Worm (Caenorhabditis elegans) whole organism, L4 larva: ENCODE data around the gene nuo-4.
A peak's percentile ranks its signal among the peaks of the same experiment; 100 is the strongest.

Experiments used
- D1046.2 ChIP-seq: fragments of 200-800 bp; sonication (Bioruptor generic); IDR thresholded peaks from 2 replicates; pipeline ENCODE4 v1.3.6; 2022; ENCODE audit warnings: missing genetic modification characterization, missing compliant biosample characterization
- F37D6.2 ChIP-seq: sonication (generic microtip); optimal IDR thresholded peaks from 2 replicates; lab custom pipeline; 2016; ENCODE audit warnings: mild to moderate bottlenecking, missing genetic modification characterization, missing compliant biosample characterization
- T26A8.4 ChIP-seq: fragments of 200-800 bp; sonication (Bioruptor generic); IDR thresholded peaks from 2 replicates; pipeline ENCODE4 v1.3.6; 2022; ENCODE audit warnings: missing genetic modification characterization, missing compliant biosample characterization
- Y105C5A.15 ChIP-seq: fragments of 200-800 bp; sonication (Bioruptor generic); IDR thresholded peaks from 2 replicates; pipeline ENCODE4 v1.3.6; 2022; ENCODE audit warnings: missing genetic modification characterization, missing compliant biosample characterization
- Y5F2A.4 ChIP-seq: fragments of 200-800 bp; sonication (Bioruptor generic); optimal IDR thresholded peaks from 2 replicates; lab custom pipeline; 2018; ENCODE audit warnings: mild to moderate bottlenecking, missing genetic modification characterization, missing compliant biosample characterization
- Y75B8A.6 ChIP-seq: fragments of 200-800 bp; sonication (Bioruptor generic); IDR thresholded peaks from 2 replicates; pipeline ENCODE4 v1.3.6; 2022; ENCODE audit warnings: missing genetic modification reagents, missing genetic modification characterization, missing compliant biosample characterization
- ZK546.5 ChIP-seq, 2 experiments: sonication (generic microtip); optimal IDR thresholded peaks; 2 replicates each; lab custom pipeline; 2017; ENCODE audit warnings: missing biosample characterization in 2 of 2, missing genetic modification characterization in 2 of 2
- attf-4 ChIP-seq: sonication (generic microtip); optimal IDR thresholded peaks from 3 replicates; lab custom pipeline; 2017; ENCODE audit warnings: missing biosample characterization, missing genetic modification characterization
- ceh-20 ChIP-seq: fragments of 200-800 bp; sonication (Bioruptor generic); IDR thresholded peaks from 2 replicates; pipeline ENCODE4 v1.3.6; 2022; ENCODE audit warnings: missing genetic modification reagents, missing genetic modification characterization, missing compliant biosample characterization
- ceh-28 ChIP-seq: fragments of 150-350 bp; optimal IDR thresholded peaks from 2 replicates; lab custom pipeline; 2014; ENCODE audit warnings: missing biosample characterization, missing genetic modification reagents, missing genetic modification characterization
- ceh-44 ChIP-seq: fragments of 200-800 bp; sonication (Bioruptor generic); IDR thresholded peaks from 2 replicates; pipeline ENCODE4 v1.3.6; 2022; ENCODE audit warnings: missing genetic modification reagents, missing genetic modification characterization, missing compliant biosample characterization
- ctbp-1 ChIP-seq: fragments of 200-800 bp; sonication (Bioruptor generic); IDR thresholded peaks from 2 replicates; pipeline ENCODE4 v1.3.6; 2022; ENCODE audit warnings: missing genetic modification reagents, missing genetic modification characterization, missing compliant biosample characterization
- daf-8 ChIP-seq: fragments of 200-800 bp; sonication (Bioruptor generic); IDR thresholded peaks from 2 replicates; pipeline ENCODE4 v1.3.6; 2022; ENCODE audit warnings: missing genetic modification characterization, missing compliant biosample characterization
- dmd-8 ChIP-seq: fragments of 200-800 bp; sonication (Bioruptor generic); IDR thresholded peaks from 2 replicates; pipeline ENCODE4 v1.3.6; 2022; ENCODE audit warnings: missing genetic modification characterization, missing compliant biosample characterization
- dpl-1 ChIP-seq: fragments of 150-350 bp; optimal IDR thresholded peaks from 2 replicates; lab custom pipeline; 2014; ENCODE audit warnings: missing biosample characterization, missing genetic modification reagents, missing genetic modification characterization
- egl-43 ChIP-seq: fragments of 200-800 bp; sonication (Bioruptor generic); IDR thresholded peaks from 2 replicates; pipeline ENCODE4 v1.3.6; 2022; ENCODE audit warnings: missing genetic modification reagents, missing genetic modification characterization, missing compliant biosample characterization
- fkh-10 ChIP-seq: fragments of 150-350 bp; optimal IDR thresholded peaks from 2 replicates; lab custom pipeline; 2014; ENCODE audit warnings: missing biosample characterization, missing genetic modification reagents, missing genetic modification characterization
- gei-8 ChIP-seq: fragments of 200-800 bp; sonication (Bioruptor generic); optimal IDR thresholded peaks from 2 replicates; lab custom pipeline; 2018; ENCODE audit warnings: mild to moderate bottlenecking, missing genetic modification characterization, missing compliant biosample characterization
- jun-1 ChIP-seq: fragments of 150-350 bp; optimal IDR thresholded peaks from 2 replicates; lab custom pipeline; 2014; ENCODE audit warnings: missing biosample characterization, missing genetic modification reagents, missing genetic modification characterization
- lim-7 ChIP-seq: fragments of 200-800 bp; sonication (Bioruptor generic); IDR thresholded peaks from 2 replicates; pipeline ENCODE4 v1.3.6; 2022; ENCODE audit warnings: missing genetic modification characterization, missing compliant biosample characterization
- lin-13 ChIP-seq: fragments of 150-350 bp; optimal IDR thresholded peaks from 2 replicates; lab custom pipeline; 2014; ENCODE audit warnings: missing biosample characterization, missing genetic modification reagents, missing genetic modification characterization
- lin-38 ChIP-seq: fragments of 200-800 bp; sonication (Bioruptor generic); IDR thresholded peaks from 2 replicates; pipeline ENCODE4 v1.3.6; 2022; ENCODE audit warnings: missing genetic modification reagents, missing genetic modification characterization, missing compliant biosample characterization
- lin-39 ChIP-seq: fragments of 150-350 bp; optimal IDR thresholded peaks from 2 replicates; lab custom pipeline; 2014; ENCODE audit warnings: missing biosample characterization, missing genetic modification reagents, missing genetic modification characterization
- lir-3 ChIP-seq: sonication (generic microtip); optimal IDR thresholded peaks from 2 replicates; lab custom pipeline; 2016; ENCODE audit warnings: mild to moderate bottlenecking, missing genetic modification characterization, missing compliant biosample characterization
- lsy-2 ChIP-seq, 2 experiments: fragments of 150-350 bp in 1 of 2; sonication (generic microtip) in 1 of 2; optimal IDR thresholded peaks; 2 replicates each; lab custom pipeline; 2014 to 2017; ENCODE audit warnings: missing biosample characterization in 2 of 2, missing genetic modification characterization in 2 of 2
- madf-5 ChIP-seq, 2 experiments: fragments of 200-800 bp; sonication (Bioruptor generic); IDR thresholded peaks; 2 replicates each; pipeline ENCODE4 v1.3.6; 2022; ENCODE audit warnings: missing compliant biosample characterization in 2 of 2, missing genetic modification characterization in 2 of 2
- mdl-1 ChIP-seq, 2 experiments: fragments of 150-350 bp in 1 of 2; sonication (generic microtip) in 1 of 2; optimal IDR thresholded peaks; 2 replicates each; lab custom pipeline; 2014 to 2017; ENCODE audit warnings: missing biosample characterization in 2 of 2, missing genetic modification characterization in 2 of 2
- mxl-3 ChIP-seq: fragments of 200-800 bp; sonication (Bioruptor generic); optimal IDR thresholded peaks from 2 replicates; lab custom pipeline; 2018; ENCODE audit warnings: mild to moderate bottlenecking, missing genetic modification characterization, missing compliant biosample characterization
- nhr-10 ChIP-seq: fragments of 150-350 bp; optimal IDR thresholded peaks from 2 replicates; lab custom pipeline; 2014; ENCODE audit warnings: missing biosample characterization, missing genetic modification characterization
- nhr-102 ChIP-seq: sonication (generic microtip); optimal IDR thresholded peaks from 2 replicates; lab custom pipeline; 2016; ENCODE audit warnings: mild to moderate bottlenecking, missing genetic modification characterization, moderate library complexity, missing compliant biosample characterization
- nhr-11 ChIP-seq: fragments of 150-350 bp; optimal IDR thresholded peaks from 2 replicates; lab custom pipeline; 2014; ENCODE audit warnings: missing biosample characterization, missing genetic modification characterization
- nhr-25 ChIP-seq: sonication (generic microtip); optimal IDR thresholded peaks from 2 replicates; lab custom pipeline; 2017; ENCODE audit warnings: missing genetic modification characterization, mild to moderate bottlenecking, missing compliant biosample characterization, antibody characterized with exemption, moderate library complexity, borderline replicate concordance; ENCODE audit not compliant: insufficient read depth
- nhr-41 ChIP-seq: fragments of 200-800 bp; sonication (Bioruptor generic); IDR thresholded peaks from 2 replicates; pipeline ENCODE4 v1.3.6; 2022; ENCODE audit warnings: missing genetic modification reagents, missing genetic modification characterization, missing compliant biosample characterization
- nhr-42 ChIP-seq: fragments of 200-800 bp; sonication (Bioruptor generic); IDR thresholded peaks from 2 replicates; pipeline ENCODE4 v1.3.6; 2022; ENCODE audit warnings: missing genetic modification characterization, missing compliant biosample characterization
- nhr-48 ChIP-seq: sonication (generic microtip); optimal IDR thresholded peaks from 2 replicates; lab custom pipeline; 2016; ENCODE audit warnings: mild to moderate bottlenecking, missing genetic modification characterization, missing compliant biosample characterization
- nhr-6 ChIP-seq: fragments of 150-350 bp; optimal IDR thresholded peaks from 2 replicates; lab custom pipeline; 2014; ENCODE audit warnings: missing biosample characterization, missing genetic modification characterization
- nhr-76 ChIP-seq: fragments of 150-350 bp; optimal IDR thresholded peaks from 2 replicates; lab custom pipeline; 2014; ENCODE audit warnings: missing biosample characterization, missing genetic modification characterization
- pha-4 ChIP-seq, 2 experiments: fragments of 150-350 bp in 1 of 2; fragments of 200-800 bp in 1 of 2; sonication (Bioruptor generic) in 1 of 2; IDR thresholded peaks in 1 of 2; optimal IDR thresholded peaks in 1 of 2; 2 replicates each; pipeline versions ENCODE4 v1.3.6 to Lab custom; 2014 to 2022; ENCODE audit warnings: missing genetic modification characterization in 2 of 2, missing genetic modification reagents in 2 of 2, missing biosample characterization in 1 of 2, missing compliant biosample characterization in 1 of 2
- php-3 ChIP-seq: fragments of 200-800 bp; sonication (Bioruptor generic); IDR thresholded peaks from 2 replicates; pipeline ENCODE4 v1.3.6; 2022; ENCODE audit warnings: missing genetic modification reagents, missing genetic modification characterization, missing compliant biosample characterization
- rbr-2 ChIP-seq: sonication (generic microtip); optimal IDR thresholded peaks from 2 replicates; lab custom pipeline; 2016; ENCODE audit warnings: missing genotype, missing genetic modification characterization, missing compliant biosample characterization
- skn-1 ChIP-seq: fragments of 150-350 bp; optimal IDR thresholded peaks from 2 replicates; lab custom pipeline; 2014; ENCODE audit warnings: missing biosample characterization, missing genetic modification characterization
- snpc-1.2 ChIP-seq: fragments of 200-800 bp; sonication (Bioruptor generic); IDR thresholded peaks from 2 replicates; pipeline ENCODE4 v1.3.6; 2022; ENCODE audit warnings: missing genetic modification reagents, missing genetic modification characterization, missing compliant biosample characterization
- snpc-4 ChIP-seq: fragments of 150-350 bp; optimal IDR thresholded peaks from 2 replicates; lab custom pipeline; 2014; ENCODE audit warnings: missing biosample characterization, missing genetic modification characterization
- spr-3 ChIP-seq: fragments of 200-800 bp; sonication (Bioruptor generic); optimal IDR thresholded peaks from 2 replicates; lab custom pipeline; 2018; ENCODE audit warnings: mild to moderate bottlenecking, missing genetic modification characterization, missing compliant biosample characterization
- tag-97 ChIP-seq: fragments of 200-800 bp; sonication (Bioruptor generic); IDR thresholded peaks from 2 replicates; pipeline ENCODE4 v1.3.6; 2022; ENCODE audit warnings: missing genetic modification characterization, missing compliant biosample characterization
- tra-1 ChIP-seq: fragments of 200-800 bp; sonication (Bioruptor generic); IDR thresholded peaks from 2 replicates; pipeline ENCODE4 v1.3.6; 2022; ENCODE audit warnings: missing genetic modification reagents, missing genetic modification characterization, missing compliant biosample characterization
- unc-39 ChIP-seq: sonication (generic microtip); optimal IDR thresholded peaks from 2 replicates; lab custom pipeline; 2017; ENCODE audit warnings: missing biosample characterization, missing genetic modification characterization
- zag-1 ChIP-seq: fragments of 150-350 bp; optimal IDR thresholded peaks from 2 replicates; lab custom pipeline; 2014; ENCODE audit warnings: missing biosample characterization, missing genetic modification characterization
- zfp-2 ChIP-seq: sonication (generic microtip); optimal IDR thresholded peaks from 2 replicates; lab custom pipeline; 2016; ENCODE audit warnings: mild to moderate bottlenecking, missing genetic modification characterization, missing compliant biosample characterization
- zfp-3 ChIP-seq: fragments of 200-800 bp; sonication (Bioruptor generic); conservative IDR thresholded peaks from 2 replicates; pipeline ENCODE4 v1.3.6; 2022; ENCODE audit warnings: missing genetic modification reagents, missing genetic modification characterization, missing compliant biosample characterization
- zip-11 ChIP-seq: fragments of 200-800 bp; sonication (Bioruptor generic); IDR thresholded peaks from 2 replicates; pipeline ENCODE4 v1.3.6; 2022; ENCODE audit warnings: missing genetic modification characterization, missing compliant biosample characterization
- ztf-7 ChIP-seq: fragments of 150-350 bp; optimal IDR thresholded peaks from 2 replicates; lab custom pipeline; 2014; ENCODE audit warnings: missing biosample characterization, missing genetic modification characterization

nuo-4 gene

DNA sequence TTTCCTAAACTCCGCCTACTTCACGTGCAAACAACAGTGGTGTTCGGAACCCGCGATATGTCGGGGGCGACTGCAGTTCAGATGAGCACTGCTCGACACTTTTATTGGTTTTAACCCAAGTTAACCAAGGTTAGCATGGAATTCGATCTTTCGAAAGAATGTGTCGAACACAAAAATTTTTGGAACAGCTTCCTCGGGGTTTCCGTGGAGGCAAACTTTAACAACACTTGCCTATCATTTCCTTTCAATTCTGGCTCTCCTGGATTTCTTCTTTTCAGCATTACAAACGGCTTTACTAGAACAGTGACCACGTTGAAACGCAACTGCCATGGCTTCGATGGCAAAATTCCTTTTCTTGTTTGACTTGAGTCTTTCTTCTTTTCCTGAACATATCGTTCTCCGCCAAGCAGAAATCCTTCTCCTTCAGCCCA lies 17.3 kb downstream of the nuo-4 start:
- TF ChIP-seq zfp-2 (tag; lab: Kevin White, UChicago) (no peak), snpc-4 (tag; lab: Kevin White, UChicago) (peak; percentile 88), nhr-76 (no peak), ztf-7 (tag; lab: Kevin White, UChicago) (peak; percentile 38), madf-5 (GFP tag; IDR thresholded peaks at IDR 0.05; lab: Robert Waterston, UW) (no peak), ceh-44 (GFP tag; lab: Robert Waterston, UW) (no peak), nhr-10 (tag; lab: Kevin White, UChicago) (peak; percentile 66), nhr-42 (GFP tag; lab: Robert Waterston, UW) (peak; percentile 68; the same call in 1 of the 2 replicates), rbr-2 (tag; lab: Kevin White, UChicago) (peak; percentile 39), zfp-3 (peak; percentile 59; the same call in 1 of the 2 replicates), skn-1 (no peak), attf-4 (tag; lab: Kevin White, UChicago) (no peak), unc-39 (tag; lab: Kevin White, UChicago) (no peak), jun-1 (tag; lab: Kevin White, UChicago) (no peak), ceh-20 (GFP tag; lab: Robert Waterston, UW) (no peak), nhr-11 (tag; lab: Kevin White, UChicago) (no peak), pha-4 (GFP tag; IDR thresholded peaks at IDR 0.05; lab: Robert Waterston, UW) (peak; percentile 63; the same call in 1 of the 2 replicates), pha-4 (tag; optimal IDR thresholded peaks at IDR 0.05; lab: Kevin White, UChicago) (no peak), dmd-8 (GFP tag; lab: Robert Waterston, UW) (no peak), daf-8 (GFP tag; lab: Robert Waterston, UW) (no peak), ZK546.5 (tag; optimal IDR thresholded peaks at IDR 0.05; lab: Kevin White, UChicago) (peak in 1 of 2 experiments; percentile 25), Y75B8A.6 (GFP tag; lab: Robert Waterston, UW) (peak; percentile 69; the same call in 1 of the 2 replicates), zag-1 (tag; lab: Kevin White, UChicago) (no peak), mdl-1 (tag; optimal IDR thresholded peaks at IDR 0.05; lab: Kevin White, UChicago) (peak; percentile 74 to 78), lin-39 (no peak), fkh-10 (GFP tag; lab: Kevin White, UChicago) (no peak), lim-7 (GFP tag; lab: Robert Waterston, UW) (no peak), Y105C5A.15 (GFP tag; lab: Robert Waterston, UW) (0 out of 2 replicates have a peak, but pooled peaks have one; percentile 59), dpl-1 (GFP tag; lab: Kevin White, UChicago) (peak; percentile 33), Y5F2A.4 (GFP tag; lab: Kevin White, UChicago) (peak; percentile 61), nhr-41 (GFP tag; lab: Robert Waterston, UW) (no peak), nhr-25 (tag; lab: Kevin White, UChicago) (no peak), php-3 (peak; percentile 89), nhr-48 (tag; lab: Kevin White, UChicago) (peak; percentile 50), lin-13 (GFP tag; lab: Kevin White, UChicago) (peak; percentile 54), snpc-1.2 (GFP tag; lab: Robert Waterston, UW) (peak; percentile 69), lin-38 (peak; percentile 68), lir-3 (tag; lab: Kevin White, UChicago) (no peak), nhr-102 (peak; percentile 81), tra-1 (GFP tag; lab: Robert Waterston, UW) (no peak), F37D6.2 (tag; lab: Kevin White, UChicago) (no peak), nhr-6 (tag; lab: Kevin White, UChicago) (no peak), gei-8 (GFP tag; lab: Kevin White, UChicago) (no peak), zip-11 (GFP tag; lab: Robert Waterston, UW) (no peak), ctbp-1 (GFP tag; lab: Robert Waterston, UW) (no peak), T26A8.4 (GFP tag; lab: Robert Waterston, UW) (peak; percentile 91), tag-97 (GFP tag; lab: Robert Waterston, UW) (no peak), lsy-2 (tag; optimal IDR thresholded peaks at IDR 0.05; lab: Kevin White, UChicago) (peak in 1 of 2 experiments; percentile 71), egl-43 (GFP tag; lab: Robert Waterston, UW) (peak; percentile 54), mxl-3 (GFP tag; lab: Kevin White, UChicago) (peak; percentile 68), D1046.2 (GFP tag; lab: Robert Waterston, UW) (0 out of 2 replicates have a peak, but pooled peaks have one; percentile 58), spr-3 (peak; percentile 52), ceh-28 (tag; lab: Kevin White, UChicago) (no peak)
